Worm (Caenorhabditis elegans): ENCODE measurements around the gene Y54G2A.15.
"Not testable (repeated sequence)": the region's sequence is repeated elsewhere in the genome, so short reads cannot be mapped to it uniquely, and the experiment has no call there.

Y54G2A.15 gene

ce11 chrIV:2805525-2805924 lies 38.3 kb downstream of the Y54G2A.15 start, which contains the start of gene Y54G2A.45 (continued):
- TF ChIP-seq alr-1 (tag; optimal IDR thresholded peaks at IDR 0.05) (no peak), nhr-12 (tag; optimal IDR thresholded peaks at IDR 0.05) (no peak), dmd-4 (tag; optimal IDR thresholded peaks at IDR 0.05) (no peak), zag-1 (tag; optimal IDR thresholded peaks at IDR 0.05) (no peak)

ce11 chrIV:2803652-2804051 lies 40.1 kb downstream of the Y54G2A.15 start, which contains the start of gene Y54G2A.32:
TSS of gene Y54G2A.32 (plus strand) at chrIV:2803952.
- TF ChIP-seq F13H6.1 (tag; optimal IDR thresholded peaks at IDR 0.05) (no peak), unc-62 (GFP tag; optimal IDR thresholded peaks at IDR 0.05) (no peak), lsy-2 (tag; optimal IDR thresholded peaks at IDR 0.05) (no peak), nhr-6 (tag; optimal IDR thresholded peaks at IDR 0.05) (no peak), ama-1 (optimal IDR thresholded peaks at IDR 0.05) (no peak), nhr-23 (tag; optimal IDR thresholded peaks at IDR 0.05) (no peak), ztf-1 (GFP tag; conservative IDR thresholded peaks at IDR 0.05) (no peak), skn-1 (tag; optimal IDR thresholded peaks at IDR 0.05) (no peak), fos-1 (tag; optimal IDR thresholded peaks at IDR 0.05) (no peak), zag-1 (tag; optimal IDR thresholded peaks at IDR 0.05) (no peak), lin-11 (tag; optimal IDR thresholded peaks at IDR 0.05) (no peak)

- TF ChIP-seq unc-55 (GFP tag; optimal IDR thresholded peaks at IDR 0.05), result peak; percentile 20
- no peak for TF ChIP-seq ztf-11 (tag; optimal IDR thresholded peaks at IDR 0.05)
- no peak for TF ChIP-seq nhr-11 (tag; optimal IDR thresholded peaks at IDR 0.05)
Measured at ce11 chrIV:2802193-2802592, 41.6 kb downstream of the Y54G2A.15 start.

- TF ChIP-seq ceh-82 (tag; optimal IDR thresholded peaks at IDR 0.05); aly-2 (tag; optimal IDR thresholded peaks at IDR 0.05); blmp-1 (tag; optimal IDR thresholded peaks at IDR 0.05; ENCODE audit: insufficient read depth): not testable (repeated sequence)
Measured at ce11 chrIV:2801558-2801957, 42.2 kb downstream of the Y54G2A.15 start, which contains the start of gene Y54G2A.44. TSS of gene Y54G2A.44 (plus strand) at chrIV:2801858.

- TF ChIP-seq unc-55 (GFP tag; optimal IDR thresholded peaks at IDR 0.05) (peak; percentile 20), alr-1 (tag; optimal IDR thresholded peaks at IDR 0.05) (no peak), lin-13 (GFP tag; optimal IDR thresholded peaks at IDR 0.05) (peak; percentile 35), lin-11 (tag; optimal IDR thresholded peaks at IDR 0.05) (no peak), ama-1 (optimal IDR thresholded peaks at IDR 0.05) (no peak), C34F6.9 (tag; optimal IDR thresholded peaks at IDR 0.05) (peak; percentile 10), lsy-2 (tag; optimal IDR thresholded peaks at IDR 0.05) (peak in 1 of 2 experiments; percentile 17), sma-9 (GFP tag; optimal IDR thresholded peaks at IDR 0.05) (no peak), sma-9 (tag; optimal IDR thresholded peaks at IDR 0.05) (no peak), mab-5 (tag; optimal IDR thresholded peaks at IDR 0.05) (no peak), crh-2 (tag; optimal IDR thresholded peaks at IDR 0.05) (no peak), ztf-4 (tag; optimal IDR thresholded peaks at IDR 0.05) (no peak), elt-3 (tag; optimal IDR thresholded peaks at IDR 0.05) (no peak)
Measured at ce11 chrIV:2801004-2801403, 42.8 kb downstream of the Y54G2A.15 start.

ce11 chrIV:2799890-2800289 lies 43.9 kb downstream of the Y54G2A.15 start:
- TF ChIP-seq egl-27 (tag; optimal IDR thresholded peaks at IDR 0.05) (no peak), ceh-16 (tag; optimal IDR thresholded peaks at IDR 0.05) (no peak), nhr-237 (tag; optimal IDR thresholded peaks at IDR 0.05) (no peak), nhr-77 (tag; optimal IDR thresholded peaks at IDR 0.05) (no peak), mdl-1 (tag; optimal IDR thresholded peaks at IDR 0.05) (no peak), nhr-23 (tag; optimal IDR thresholded peaks at IDR 0.05) (no peak), nhr-12 (tag; optimal IDR thresholded peaks at IDR 0.05) (no peak), F13H6.1 (tag; optimal IDR thresholded peaks at IDR 0.05) (no peak), peb-1 (tag; optimal IDR thresholded peaks at IDR 0.05) (no peak), unc-55 (GFP tag; optimal IDR thresholded peaks at IDR 0.05) (no peak), nhr-25 (tag; optimal IDR thresholded peaks at IDR 0.05) (no peak), lsy-2 (tag; optimal IDR thresholded peaks at IDR 0.05) (no peak), nhr-10 (tag; optimal IDR thresholded peaks at IDR 0.05) (no peak), ztf-1 (GFP tag; conservative IDR thresholded peaks at IDR 0.05) (no peak)
